Fruit fly (Drosophila melanogaster): Measurements from ENCODE around the gene CG13375.

Gene CG13375

dm6 chrX:255369-255768, 39.4 kb downstream of the CG13375 start, which contains the start of gene cin (continued):
- TF ChIP-seq tio (GFP tag; optimal IDR thresholded peaks at IDR 0.05) (peak; percentile 41), dysf (GFP tag; IDR thresholded peaks at IDR 0.05) (peak; percentile 42; the same call in 1 of the 3 replicates), gem (tag; optimal IDR thresholded peaks at IDR 0.05) (peak; percentile 73), CG1529 (GFP tag; optimal IDR thresholded peaks at IDR 0.05) (no peak), CG13624 (GFP tag; optimal IDR thresholded peaks at IDR 0.05) (no peak), CG15514 (GFP tag; optimal IDR thresholded peaks at IDR 0.05) (peak; percentile 30), CG4424 (GFP tag; optimal IDR thresholded peaks at IDR 0.05) (peak; percentile 35), vvl (GFP tag; IDR thresholded peaks at IDR 0.05) (0 out of 2 replicates have a peak, but pooled peaks have one; percentile 36), CG17361 (GFP tag; IDR thresholded peaks at IDR 0.05) (peak; percentile 62), Hr3 (GFP tag; optimal IDR thresholded peaks at IDR 0.05) (peak; percentile 7), Dp (GFP tag; optimal IDR thresholded peaks at IDR 0.05) (no peak), CG15696 (tag; optimal IDR thresholded peaks at IDR 0.05) (peak; percentile 21), Vsx1 (GFP tag; optimal IDR thresholded peaks at IDR 0.05) (peak; percentile 10), grau (tag; optimal IDR thresholded peaks at IDR 0.05) (peak; percentile 66), CG17385 (GFP tag; optimal IDR thresholded peaks at IDR 0.05) (peak; percentile 7), CG1603 (tag; optimal IDR thresholded peaks at IDR 0.05) (no peak), lilli (GFP tag; optimal IDR thresholded peaks at IDR 0.05) (peak; percentile 36), HHEX (GFP tag; optimal IDR thresholded peaks at IDR 0.05) (no peak), CG10979 (tag; optimal IDR thresholded peaks at IDR 0.05) (peak; percentile 45), CG4404 (GFP tag; IDR thresholded peaks at IDR 0.05) (peak; percentile 26; the same call in 1 of the 2 replicates), tin (GFP tag; optimal IDR thresholded peaks at IDR 0.05) (peak; percentile 35), mam (GFP tag; optimal IDR thresholded peaks at IDR 0.05) (no peak), Spps (tag; optimal IDR thresholded peaks at IDR 0.05) (peak; percentile 13), B-H1 (GFP tag; IDR thresholded peaks at IDR 0.05) (no peak), CG8924 (tag; optimal IDR thresholded peaks at IDR 0.05) (peak; percentile 51), CG17359 (tag; optimal IDR thresholded peaks at IDR 0.05) (peak; percentile 13), nom (GFP tag; optimal IDR thresholded peaks at IDR 0.05) (peak; percentile 26), CG9727 (GFP tag; optimal IDR thresholded peaks at IDR 0.05) (peak; percentile 53), CG6689 (GFP tag; IDR thresholded peaks at IDR 0.05) (peak; percentile 9; the same call in 1 of the 2 replicates), CG13894 (tag; optimal IDR thresholded peaks at IDR 0.05) (no peak), Rfx (GFP tag; IDR thresholded peaks at IDR 0.05) (peak; percentile 55), dati (GFP tag; IDR thresholded peaks at IDR 0.05) (no peak), sc (optimal IDR thresholded peaks at IDR 0.05) (no peak), sc (GFP tag; optimal IDR thresholded peaks at IDR 0.05) (no peak), gce (GFP tag; IDR thresholded peaks at IDR 0.05) (no peak), ken (GFP tag; IDR thresholded peaks at IDR 0.05) (no peak), CG30431 (GFP tag; optimal IDR thresholded peaks at IDR 0.05) (no peak), Fer3 (tag; optimal IDR thresholded peaks at IDR 0.05) (peak; percentile 48), CG17829 (tag; optimal IDR thresholded peaks at IDR 0.05) (peak; percentile 38), CG6854 (GFP tag; optimal IDR thresholded peaks at IDR 0.05) (no peak), sug (tag; optimal IDR thresholded peaks at IDR 0.05) (peak; percentile 16), br (optimal IDR thresholded peaks at IDR 0.05) (no peak), lov (optimal IDR thresholded peaks at IDR 0.05) (no peak), lov (GFP tag; IDR thresholded peaks at IDR 0.05) (no peak), CG7271 (tag; optimal IDR thresholded peaks at IDR 0.05) (no peak), Sox100B (GFP tag; optimal IDR thresholded peaks at IDR 0.05) (peak; percentile 44)
